Worm (Caenorhabditis elegans): ENCODE measurements around the gene del-7.

DNA sequence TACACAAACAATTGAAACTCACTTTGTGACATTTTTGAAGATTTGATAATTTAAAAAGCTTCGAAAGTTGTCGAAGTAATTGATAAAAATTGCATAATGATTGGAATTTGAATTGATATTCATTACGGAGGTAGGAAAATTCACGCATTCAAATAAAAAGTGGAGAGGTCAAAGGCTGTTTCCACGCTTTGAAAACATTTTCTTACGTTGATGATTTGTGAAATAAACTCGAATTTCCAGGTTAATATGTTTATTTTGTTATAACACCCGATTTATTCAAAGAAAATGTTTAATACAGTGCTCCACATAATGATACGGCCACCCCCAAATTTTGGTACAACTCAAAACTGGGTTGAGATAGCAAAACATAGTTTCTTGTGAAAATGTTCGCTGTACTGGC lies 43.0 kb downstream of the del-7 start, which contains the start of gene C33H5.16:
- TF ChIP-seq nhr-28 (tag; optimal IDR thresholded peaks at IDR 0.05): no peak
- no peak for TF ChIP-seq F49E8.2 (tag; optimal IDR thresholded peaks at IDR 0.05; ENCODE audit: borderline replicate concordance)
- no peak for TF ChIP-seq nhr-10 (tag; optimal IDR thresholded peaks at IDR 0.05)
- no peak for TF ChIP-seq ama-1 (optimal IDR thresholded peaks at IDR 0.05)
- TF ChIP-seq lin-39 (tag; optimal IDR thresholded peaks at IDR 0.05): no peak
- no peak for TF ChIP-seq R02D3.7 (tag; optimal IDR thresholded peaks at IDR 0.05)
- TF ChIP-seq fos-1 (tag; optimal IDR thresholded peaks at IDR 0.05): no peak

All from whole organism, L4 larva.